Worm (Caenorhabditis elegans) whole organism, early embryonic: ENCODE data around the gene let-765.

Experiments used
- B0310.2 ChIP-seq: sonication (generic microtip); optimal IDR thresholded peaks from 2 replicates; lab custom pipeline; 2016; ENCODE audit warnings: mild to moderate bottlenecking, missing genetic modification characterization, missing compliant biosample characterization
- F13C5.2 ChIP-seq: sonication (generic microtip); optimal IDR thresholded peaks from 2 replicates; lab custom pipeline; 2017; ENCODE audit warnings: mild to moderate bottlenecking, missing genetic modification characterization, inconsistent platforms, missing compliant biosample characterization
- aly-1 ChIP-seq: sonication (generic microtip); optimal IDR thresholded peaks from 2 replicates; lab custom pipeline; 2016; ENCODE audit warnings: missing genetic modification characterization, missing compliant biosample characterization
- ama-1 ChIP-seq: fragments of 150-350 bp; optimal IDR thresholded peaks from 2 replicates; lab custom pipeline; 2014
- ceh-13 ChIP-seq: fragments of 200-800 bp; sonication (Bioruptor generic); optimal IDR thresholded peaks from 2 replicates; lab custom pipeline; 2018; ENCODE audit warnings: mild to moderate bottlenecking, missing genetic modification characterization, missing compliant biosample characterization
- ceh-36 ChIP-seq: sonication (generic microtip); optimal IDR thresholded peaks from 2 replicates; lab custom pipeline; 2016; ENCODE audit warnings: missing genetic modification characterization, inconsistent platforms, missing compliant biosample characterization
- ets-7 ChIP-seq: sonication (generic microtip); optimal IDR thresholded peaks from 2 replicates; lab custom pipeline; 2016; ENCODE audit warnings: missing genotype, missing genetic modification characterization, missing compliant biosample characterization
- flt-1 ChIP-seq: fragments of 200-800 bp; sonication (Bioruptor generic); IDR thresholded peaks from 2 replicates; pipeline ENCODE4 v1.3.6; 2022; ENCODE audit warnings: missing genetic modification characterization, missing compliant biosample characterization
- hmbx-1 ChIP-seq: sonication (generic microtip); optimal IDR thresholded peaks from 2 replicates; lab custom pipeline; 2016; ENCODE audit warnings: mild to moderate bottlenecking, missing genetic modification characterization, missing compliant biosample characterization
- hmg-4 ChIP-seq: fragments of 200-800 bp; sonication (Bioruptor generic); optimal IDR thresholded peaks from 2 replicates; lab custom pipeline; 2018; ENCODE audit warnings: mild to moderate bottlenecking, missing genetic modification characterization, missing compliant biosample characterization
- hnd-1 ChIP-seq: sonication (generic microtip); optimal IDR thresholded peaks from 2 replicates; lab custom pipeline; 2016; ENCODE audit warnings: missing genetic modification characterization, missing compliant biosample characterization
- pes-1 ChIP-seq: fragments of 200-800 bp; sonication (Bioruptor generic); IDR thresholded peaks from 2 replicates; pipeline ENCODE4 v1.3.6; 2022; ENCODE audit warnings: missing genetic modification reagents, missing genetic modification characterization, missing compliant biosample characterization
- scrt-1 ChIP-seq: fragments of 200-800 bp; sonication (Bioruptor generic); IDR thresholded peaks from 2 replicates; pipeline ENCODE4 v1.3.6; 2022; ENCODE audit warnings: missing genetic modification characterization, missing compliant biosample characterization
- sea-1 ChIP-seq: fragments of 200-800 bp; sonication (Bioruptor generic); conservative IDR thresholded peaks from 2 replicates; pipeline ENCODE4 v1.3.6; 2022; ENCODE audit warnings: missing genetic modification characterization, missing compliant biosample characterization
- tbx-11 ChIP-seq: fragments of 200-800 bp; sonication (Bioruptor generic); IDR thresholded peaks from 2 replicates; pipeline ENCODE4 v1.3.6; 2022; ENCODE audit warnings: missing genetic modification characterization, missing compliant biosample characterization
- tbx-37 ChIP-seq: fragments of 200-800 bp; sonication (Bioruptor generic); conservative IDR thresholded peaks from 2 replicates; pipeline ENCODE4 v1.3.6; 2022; ENCODE audit warnings: missing genetic modification reagents, missing genetic modification characterization, missing compliant biosample characterization
- tra-4 ChIP-seq: sonication (generic microtip); optimal IDR thresholded peaks from 2 replicates; lab custom pipeline; 2017; ENCODE audit warnings: missing genetic modification characterization, missing compliant biosample characterization

let-765 gene

DNA sequence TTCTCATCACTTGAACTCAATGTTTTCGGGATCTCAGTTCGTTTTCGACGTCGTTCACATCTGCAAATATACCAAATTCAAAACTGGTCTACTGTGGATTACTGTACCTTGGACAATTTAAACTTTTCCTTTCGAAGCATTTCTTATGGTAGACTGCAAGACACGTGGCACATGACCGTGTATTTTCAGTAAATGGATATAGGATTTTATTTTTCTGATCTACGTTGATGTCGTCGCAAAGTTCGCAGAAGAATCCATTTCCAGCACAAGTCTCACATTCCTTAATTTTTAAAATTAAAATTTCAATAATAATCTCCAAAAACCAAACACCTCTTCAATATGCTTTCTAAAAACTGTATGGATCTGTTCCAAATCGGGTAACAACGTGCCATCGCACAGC lies 11.5 kb downstream of the let-765 start:
- TF ChIP-seq B0310.2 (no peak), hmg-4 (no peak), tra-4 (tag; lab: Kevin White, UChicago) (no peak), scrt-1 (no peak), ceh-13 (GFP tag; lab: Kevin White, UChicago) (no peak), pes-1 (GFP tag; lab: Robert Waterston, UW) (no peak), sea-1 (GFP tag; lab: Robert Waterston, UW) (no peak), tbx-11 (no peak), ceh-36 (tag; lab: Kevin White, UChicago) (no peak), F13C5.2 (tag; lab: Kevin White, UChicago) (no peak), hmbx-1 (no peak), flt-1 (GFP tag; lab: Robert Waterston, UW) (no peak), ets-7 (tag; lab: Kevin White, UChicago) (no peak), ama-1 (lab: Kevin White, UChicago) (no peak), hnd-1 (tag; lab: Kevin White, UChicago) (no peak), aly-1 (tag; lab: Kevin White, UChicago) (no peak), tbx-37 (no peak)

DNA sequence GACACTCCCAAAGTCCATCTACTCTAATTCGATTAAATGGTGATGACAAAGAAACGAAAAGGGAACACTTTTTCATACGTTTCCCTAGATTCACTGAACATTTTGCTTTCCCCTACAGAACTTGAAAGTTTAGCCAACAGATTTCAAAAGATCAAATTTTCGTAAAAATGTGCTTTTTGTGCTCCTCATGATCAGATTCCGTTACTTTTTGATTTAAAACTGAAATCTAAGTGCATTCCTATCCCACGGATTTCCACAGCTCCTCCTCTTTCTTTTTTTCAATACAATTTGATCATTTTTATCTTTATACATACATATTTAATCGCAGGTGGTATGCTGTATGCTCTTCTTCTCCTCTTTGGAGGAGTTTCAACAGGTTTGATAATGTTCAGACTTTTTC lies 13.4 kb downstream of the let-765 start, which contains the start of gene ddo-3:
Gene ddo-3, plus strand, starts transcription at position 301 of the 400 bp plus-strand sequence.
- TF ChIP-seq F13C5.2 (tag; lab: Kevin White, UChicago) (no peak), tbx-37 (no peak), sea-1 (GFP tag; lab: Robert Waterston, UW) (no peak), hnd-1 (tag; lab: Kevin White, UChicago) (no peak), ceh-13 (GFP tag; lab: Kevin White, UChicago) (no peak), hmbx-1 (no peak), tra-4 (tag; lab: Kevin White, UChicago) (no peak), ama-1 (lab: Kevin White, UChicago) (no peak), scrt-1 (no peak), ets-7 (tag; lab: Kevin White, UChicago) (no peak), pes-1 (GFP tag; lab: Robert Waterston, UW) (no peak), hmg-4 (no peak), tbx-11 (no peak), B0310.2 (no peak), aly-1 (tag; lab: Kevin White, UChicago) (no peak), flt-1 (GFP tag; lab: Robert Waterston, UW) (no peak), ceh-36 (tag; lab: Kevin White, UChicago) (no peak)

DNA sequence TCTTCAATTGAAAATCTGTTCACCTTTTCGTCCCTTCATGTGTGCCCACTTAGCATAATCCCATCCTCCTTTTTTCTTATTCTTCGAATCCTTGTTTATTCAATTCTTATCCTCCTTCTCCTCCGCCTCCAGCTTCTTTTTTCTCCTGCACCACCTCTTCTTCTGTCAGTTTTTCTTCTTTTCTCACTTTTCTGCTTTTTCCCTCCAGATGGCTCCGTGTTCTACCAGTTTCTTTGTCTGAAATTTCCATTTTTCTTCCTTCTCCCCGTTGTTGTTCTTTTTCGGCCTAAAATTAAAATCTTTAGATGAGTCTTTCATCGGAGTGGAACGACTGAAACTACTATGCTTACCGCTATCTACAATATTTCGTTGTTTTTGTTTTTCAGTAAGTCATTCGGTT lies 19.4 kb downstream of the let-765 start, which contains the start of gene acr-21:
Gene acr-21, plus strand, starts transcription at position 301 of the 400 bp plus-strand sequence.
- TF ChIP-seq hmbx-1 (no peak), hnd-1 (tag; lab: Kevin White, UChicago) (no peak), sea-1 (GFP tag; lab: Robert Waterston, UW) (no peak), tbx-37 (no peak)

DNA sequence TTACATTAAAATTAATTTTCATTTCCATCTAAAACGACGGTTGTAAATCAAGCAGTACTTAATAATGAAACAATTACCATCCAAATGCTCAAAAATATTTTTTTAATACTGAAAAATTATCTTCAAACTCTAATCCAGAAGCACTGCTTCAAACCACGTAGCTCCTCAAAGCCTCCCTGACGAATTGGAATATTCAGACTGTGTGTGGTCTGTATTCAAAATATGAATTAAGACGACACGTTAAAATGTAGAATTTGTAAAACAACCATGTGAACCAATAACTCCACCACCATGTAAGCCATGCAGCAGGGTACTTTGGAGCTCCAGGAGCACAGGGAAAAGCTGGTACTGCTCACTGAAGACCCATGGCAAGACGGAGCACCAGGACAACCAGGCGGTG lies 21.6 kb downstream of the let-765 start, which contains the start of gene F27B3.8:
Gene F27B3.8, plus strand, starts transcription at position 301 of the 400 bp plus-strand sequence.
- TF ChIP-seq aly-1 (tag; lab: Kevin White, UChicago), result no peak
- no peak for TF ChIP-seq ceh-13 (GFP tag; lab: Kevin White, UChicago)
- TF ChIP-seq sea-1 (GFP tag; lab: Robert Waterston, UW), result no peak
- no peak for TF ChIP-seq pes-1 (GFP tag; lab: Robert Waterston, UW)
- TF ChIP-seq hnd-1 (tag; lab: Kevin White, UChicago), result no peak
- TF ChIP-seq tbx-11, result no peak

DNA sequence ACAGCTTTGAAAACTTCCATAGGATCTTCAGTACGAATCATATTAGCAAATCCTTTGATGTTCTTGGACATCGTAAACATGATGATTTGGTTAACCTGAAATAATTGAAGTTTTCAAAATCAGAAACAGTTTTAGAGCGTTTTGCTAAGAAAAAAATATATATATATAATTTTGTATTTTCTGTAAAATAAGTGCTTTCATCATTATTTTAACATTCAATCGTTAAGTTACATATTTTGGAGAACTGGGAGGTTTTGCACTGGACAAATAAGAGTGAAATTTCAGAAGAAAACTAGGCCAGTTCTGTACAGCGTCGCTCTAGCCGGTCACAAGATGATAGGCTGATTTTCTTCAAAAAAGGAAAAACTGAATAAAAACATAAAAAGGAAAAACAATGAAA lies 22.5 kb downstream of the let-765 start, which contains the start of gene F27B3.6:
Gene F27B3.6, minus strand, starts transcription at position 101 of the 400 bp plus-strand sequence.
- no peak for TF ChIP-seq aly-1 (tag; lab: Kevin White, UChicago)
- no peak for TF ChIP-seq ceh-36 (tag; lab: Kevin White, UChicago)
- TF ChIP-seq pes-1 (GFP tag; lab: Robert Waterston, UW), result no peak
- TF ChIP-seq scrt-1, result no peak
- no peak for TF ChIP-seq hmg-4
- no peak for TF ChIP-seq ceh-13 (GFP tag; lab: Kevin White, UChicago)
- no peak for TF ChIP-seq tbx-11
- no peak for TF ChIP-seq B0310.2
- no peak for TF ChIP-seq hmbx-1

DNA sequence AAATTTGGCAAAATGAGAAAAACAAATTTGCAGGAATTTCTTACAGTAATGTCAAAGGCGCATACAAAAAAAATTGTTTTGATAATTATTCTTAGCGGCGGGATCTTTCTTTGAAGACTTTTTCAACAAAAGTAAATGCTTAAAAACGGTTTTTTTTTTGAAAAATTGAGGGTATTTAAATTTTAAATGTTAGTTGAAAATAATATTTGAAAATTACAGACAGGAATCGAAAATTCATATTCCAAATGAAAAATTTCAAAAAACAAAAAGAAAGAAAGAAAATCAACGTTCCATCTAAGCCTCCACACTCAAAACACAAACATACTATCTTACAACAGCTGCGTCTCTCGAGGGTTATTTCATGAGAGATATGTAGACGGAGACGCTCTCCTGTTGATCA lies 23.8 kb downstream of the let-765 start:
- TF ChIP-seq sea-1 (GFP tag; lab: Robert Waterston, UW), result no peak
- no peak for TF ChIP-seq scrt-1
- no peak for TF ChIP-seq pes-1 (GFP tag; lab: Robert Waterston, UW)

DNA sequence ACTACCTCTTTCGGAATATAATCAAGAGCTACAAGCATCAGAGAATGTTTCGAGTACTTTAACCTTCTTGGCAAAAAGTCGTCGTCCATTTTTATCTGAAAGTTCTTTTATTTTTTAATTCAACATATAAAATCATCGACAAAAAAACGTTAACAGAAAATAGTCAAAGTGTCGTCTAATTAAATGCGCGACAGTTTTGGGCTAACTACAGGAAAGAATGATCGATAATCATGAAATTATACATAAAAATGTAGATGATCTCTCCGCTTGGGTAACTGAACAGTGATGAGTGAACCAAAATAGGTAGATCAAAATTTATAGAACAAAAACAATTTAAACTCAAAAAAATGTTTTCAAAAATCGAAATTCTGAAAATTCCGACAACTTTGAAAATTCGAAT lies 42.5 kb downstream of the let-765 start, which contains the start of gene C09E7.8:
Gene C09E7.8, minus strand, starts transcription at position 101 of the 400 bp plus-strand sequence.
- TF ChIP-seq aly-1 (tag; lab: Kevin White, UChicago), result no peak
- no peak for TF ChIP-seq tbx-37
- TF ChIP-seq F13C5.2 (tag; lab: Kevin White, UChicago), result no peak
- no peak for TF ChIP-seq ceh-13 (GFP tag; lab: Kevin White, UChicago)
- no peak for TF ChIP-seq tra-4 (tag; lab: Kevin White, UChicago)
- TF ChIP-seq ceh-36 (tag; lab: Kevin White, UChicago), result no peak
- TF ChIP-seq pes-1 (GFP tag; lab: Robert Waterston, UW), result no peak
- TF ChIP-seq ama-1 (lab: Kevin White, UChicago), result no peak
- TF ChIP-seq B0310.2, result no peak
- no peak for TF ChIP-seq hmbx-1
- no peak for TF ChIP-seq ets-7 (tag; lab: Kevin White, UChicago)
- TF ChIP-seq hmg-4, result no peak
- TF ChIP-seq hnd-1 (tag; lab: Kevin White, UChicago), result no peak
- TF ChIP-seq flt-1 (GFP tag; lab: Robert Waterston, UW), result no peak
- TF ChIP-seq tbx-11, result no peak
- no peak for TF ChIP-seq sea-1 (GFP tag; lab: Robert Waterston, UW)
- no peak for TF ChIP-seq scrt-1
